Fruit fly (Drosophila melanogaster): ENCODE data around the gene CG44194.

Gene CG44194

dm6 chr3R:13010905-13011620, 13.5 kb upstream of the CG44194 start, which contains the start of gene CG8031 (continued):
- TF ChIP-seq D19B (GFP tag; optimal IDR thresholded peaks at IDR 0.05) (no peak), run (tag; optimal IDR thresholded peaks at IDR 0.05) (no peak), CG13287 (GFP tag; IDR thresholded peaks at IDR 0.05; ENCODE audit: partially characterized antibody) (no peak; the same call in 1 of the 2 replicates), GATAe (GFP tag; conservative IDR thresholded peaks at IDR 0.05) (no peak), YL-1 (GFP tag; optimal IDR thresholded peaks at IDR 0.05) (peak; percentile 46), Ssrp (tag; optimal IDR thresholded peaks at IDR 0.05) (no peak), CG12104 (GFP tag; optimal IDR thresholded peaks at IDR 0.05) (peak; percentile 14), Xrp1 (GFP tag; IDR thresholded peaks at IDR 0.05) (no peak), CG2889 (GFP tag; IDR thresholded peaks at IDR 0.05) (no peak), usp (GFP tag; optimal IDR thresholded peaks at IDR 0.05) (no peak), CG6272 (GFP tag; IDR thresholded peaks at IDR 0.05) (no peak), CG12155 (GFP tag; optimal IDR thresholded peaks at IDR 0.05) (no peak), CG7987 (GFP tag; optimal IDR thresholded peaks at IDR 0.05) (no peak), CG12299 (tag; optimal IDR thresholded peaks at IDR 0.05) (no peak), Myb (GFP tag; optimal IDR thresholded peaks at IDR 0.05) (peak; percentile 35), CG10274 (GFP tag; optimal IDR thresholded peaks at IDR 0.05) (no peak), ro (GFP tag; IDR thresholded peaks at IDR 0.05) (no peak), Usf (GFP tag; optimal IDR thresholded peaks at IDR 0.05) (no peak), CHES-1-like (GFP tag; optimal IDR thresholded peaks at IDR 0.05) (no peak), CG3847 (GFP tag; IDR thresholded peaks at IDR 0.05) (peak; percentile 54), Fer3 (tag; optimal IDR thresholded peaks at IDR 0.05) (no peak), Hr3 (GFP tag; optimal IDR thresholded peaks at IDR 0.05) (no peak), CG4360 (GFP tag; IDR thresholded peaks at IDR 0.05) (no peak), tx (GFP tag; optimal IDR thresholded peaks at IDR 0.05) (no peak), Hsf (GFP tag; optimal IDR thresholded peaks at IDR 0.05) (no peak), CG16779 (GFP tag; IDR thresholded peaks at IDR 0.05) (no peak), trem (tag; optimal IDR thresholded peaks at IDR 0.05) (peak; percentile 26), Hr39 (optimal IDR thresholded peaks at IDR 0.05) (no peak), stc (GFP tag; IDR thresholded peaks at IDR 0.05) (no peak), H2.0 (GFP tag; IDR thresholded peaks at IDR 0.05) (no peak), CG9797 (GFP tag; optimal IDR thresholded peaks at IDR 0.05) (peak; percentile 97), Aef1 (GFP tag; IDR thresholded peaks at IDR 0.05) (no peak), CG17612 (GFP tag; IDR thresholded peaks at IDR 0.05) (no peak), Max (GFP tag; optimal IDR thresholded peaks at IDR 0.05) (no peak), peb (GFP tag; IDR thresholded peaks at IDR 0.05) (no peak), Bdp1 (GFP tag; optimal IDR thresholded peaks at IDR 0.05) (no peak), Ravus (GFP tag; IDR thresholded peaks at IDR 0.05) (no peak), Nf-YB (GFP tag; optimal IDR thresholded peaks at IDR 0.05) (no peak), insv (GFP tag; optimal IDR thresholded peaks at IDR 0.05) (peak in 1 of 2 experiments; percentile 12), dan (GFP tag; IDR thresholded peaks at IDR 0.05) (no peak), D (optimal IDR thresholded peaks at IDR 0.05) (no peak), D (GFP tag; optimal IDR thresholded peaks at IDR 0.05) (no peak), ems (GFP tag; optimal IDR thresholded peaks at IDR 0.05) (no peak), CG11723 (GFP tag; optimal IDR thresholded peaks at IDR 0.05) (no peak), CG1603 (tag; optimal IDR thresholded peaks at IDR 0.05) (no peak), az2 (GFP tag; optimal IDR thresholded peaks at IDR 0.05) (no peak), E2f2 (GFP tag; IDR thresholded peaks at IDR 0.05) (0 out of 2 replicates have a peak, but pooled peaks have one; percentile 8), odd (GFP tag; optimal IDR thresholded peaks at IDR 0.05) (no peak), CG12744 (GFP tag; optimal IDR thresholded peaks at IDR 0.05) (no peak), Doc3 (GFP tag; IDR thresholded peaks at IDR 0.05; ENCODE audit: partially characterized antibody) (no peak), CG14441 (GFP tag; IDR thresholded peaks at IDR 0.05) (no peak), Bgb (GFP tag; IDR thresholded peaks at IDR 0.05; ENCODE audit: partially characterized antibody) (0 out of 2 replicates have a peak, but pooled peaks have one; percentile 17)

Measured in whole organism, embryonic.